ENCODE assay signal across 2 fruit fly cellular contexts in genomic region chr3R:16220854-16221253, dm6.
A peak's percentile ranks its signal among the peaks of the same experiment; 100 is the strongest.
TF ChIP-seq lines count a peak whose summit lies in the region.

No protein-coding gene starts in this region.

- no peak for TF ChIP-seq CTCF in whole organism, embryonic (GFP tag; optimal IDR thresholded peaks at IDR 0.05; lab: Kevin White, UChicago)

TF ChIP-seq in whole organism, embryonic, 481 proteins besides CTCF, POLR2A, EP300 and RAD21:
- TF ChIP-seq CG17385 (GFP tag; optimal IDR thresholded peaks at IDR 0.05; lab: Kevin White, UChicago) (no peak), CG32772 (GFP tag; IDR thresholded peaks at IDR 0.05; lab: Robert Waterston, UW) (no peak), lmd (GFP tag; IDR thresholded peaks at IDR 0.05; lab: Robert Waterston, UW) (0 out of 2 replicates have a peak, but pooled peaks have one; percentile 13), lab (GFP tag; optimal IDR thresholded peaks at IDR 0.05; lab: Kevin White, UChicago) (peak; percentile 7), Ets65A (GFP tag; lab: Kevin White, UChicago) (peak; percentile 93), CG31441 (GFP tag; IDR thresholded peaks at IDR 0.05; lab: Robert Waterston, UW) (no peak), cad (GFP tag; optimal IDR thresholded peaks at IDR 0.05; lab: Kevin White, UChicago) (no peak), ftz-f1 (GFP tag; optimal IDR thresholded peaks at IDR 0.05; lab: Kevin White, UChicago) (no peak), ken (GFP tag; IDR thresholded peaks at IDR 0.05; lab: Robert Waterston, UW) (0 out of 3 replicates have a peak, but pooled peaks have one; percentile 6), crol (GFP tag; IDR thresholded peaks at IDR 0.05; lab: Robert Waterston, UW) (peak; percentile 32; the same call in 1 of the 2 replicates), CG13894 (tag; optimal IDR thresholded peaks at IDR 0.05; lab: Kevin White, UChicago) (peak; percentile 84), Med (GFP tag; lab: Kevin White, UChicago) (peak; percentile 48), dysf (GFP tag; IDR thresholded peaks at IDR 0.05; lab: Robert Waterston, UW) (peak; percentile 6; the same call in 1 of the 3 replicates), klu (GFP tag; IDR thresholded peaks at IDR 0.05; lab: Robert Waterston, UW) (no peak), jigr1 (GFP tag; IDR thresholded peaks at IDR 0.05; lab: Robert Waterston, UW) (no peak), CG6765 (GFP tag; optimal IDR thresholded peaks at IDR 0.05; lab: Kevin White, UChicago) (peak; percentile 14), CG18476 (GFP tag; optimal IDR thresholded peaks at IDR 0.05; lab: Kevin White, UChicago) (no peak), CoRest (tag; optimal IDR thresholded peaks at IDR 0.05; lab: Kevin White, UChicago) (no peak), CrebB (tag; optimal IDR thresholded peaks at IDR 0.05; lab: Kevin White, UChicago) (no peak), CG17186 (GFP tag; optimal IDR thresholded peaks at IDR 0.05; lab: Kevin White, UChicago) (no peak), odd (GFP tag; optimal IDR thresholded peaks at IDR 0.05; lab: Kevin White, UChicago) (no peak), TFAM (GFP tag; optimal IDR thresholded peaks at IDR 0.05; lab: Kevin White, UChicago) (no peak)
TF ChIP-seq in whole organism, embryonic: peak in this region for 9.

TF ChIP-seq in whole organism, pupa, 21 proteins besides CTCF, POLR2A, EP300 and RAD21:
- peak; percentile 35 for TF ChIP-seq CG13204 (GFP tag; optimal IDR thresholded peaks at IDR 0.05; lab: Kevin White, UChicago)
- TF ChIP-seq Ets98B (GFP tag; IDR thresholded peaks at IDR 0.05; lab: Robert Waterston, UW), result no peak
